Worm (Caenorhabditis elegans): ENCODE measurements around the gene F22H10.6.

ce11 chrX:16672661-16673060, 18.5 kb downstream of the F22H10.6 start:
- TF ChIP-seq dao-5 (tag; optimal IDR thresholded peaks at IDR 0.05): no peak
- TF ChIP-seq W03F9.2 (tag; optimal IDR thresholded peaks at IDR 0.05): no peak
- TF ChIP-seq him-1 (tag; optimal IDR thresholded peaks at IDR 0.05): no peak
